Worm (Caenorhabditis elegans): ENCODE results near the gene gldi-10.
"Not testable (repeated sequence)": the region's sequence is repeated elsewhere in the genome, so short reads cannot be mapped to it uniquely, and the experiment has no call there.

gldi-10 gene

ce11 chrIV:9063518-9063917 lies 35.5 kb upstream of the gldi-10 start:
- TF ChIP-seq cebp-1 (GFP tag; IDR thresholded peaks at IDR 0.05) (no peak), cebp-1 (tag; optimal IDR thresholded peaks at IDR 0.05) (peak; percentile 25), nfya-1 (tag; optimal IDR thresholded peaks at IDR 0.05; ENCODE audit: borderline replicate concordance, insufficient read depth) (no peak)

DNA sequence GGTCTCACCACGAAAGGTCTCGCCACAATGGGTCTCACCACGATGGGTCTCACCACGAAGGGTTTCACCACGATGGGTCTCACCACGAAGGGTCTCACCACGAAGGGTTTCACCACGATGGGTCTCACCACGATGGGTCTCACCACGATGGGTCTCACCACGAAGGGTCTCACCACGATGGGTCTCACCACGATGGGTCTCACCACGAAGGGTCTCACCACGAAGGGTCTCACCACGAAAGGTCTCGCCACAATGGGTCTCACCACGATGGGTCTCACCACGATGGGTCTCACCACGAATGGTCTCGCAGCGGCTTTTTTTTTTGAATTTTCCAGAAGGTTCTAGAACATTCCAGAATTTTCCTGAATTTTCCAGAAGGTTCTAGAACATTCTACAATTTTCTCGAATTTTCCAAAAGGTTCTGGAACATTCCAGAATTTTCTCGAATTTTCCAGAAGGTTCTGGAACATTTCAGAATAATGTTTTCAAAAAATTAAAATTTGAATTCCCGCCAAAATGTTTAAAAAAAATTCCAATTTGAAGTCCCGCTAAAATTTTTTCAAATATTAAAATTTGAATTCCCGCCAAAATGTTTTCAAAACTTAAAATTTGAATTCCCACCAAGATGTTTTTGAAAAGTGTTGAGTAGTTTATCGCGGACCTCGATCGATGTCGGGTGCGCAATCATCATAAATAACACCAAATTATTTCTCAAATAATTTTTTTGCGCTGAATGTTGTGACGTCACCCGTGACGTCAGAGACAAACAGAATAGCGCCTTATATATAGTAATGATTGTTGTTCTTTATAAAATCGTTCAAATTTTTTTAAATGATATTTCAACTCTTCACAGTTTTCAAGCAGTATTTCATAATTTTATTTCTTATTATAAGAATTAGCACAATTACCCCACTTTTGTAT lies 31.5 kb upstream of the gldi-10 start:
- TF ChIP-seq efl-1 (GFP tag; optimal IDR thresholded peaks at IDR 0.05) (peak; percentile 20), hsf-1 (GFP tag; IDR thresholded peaks at IDR 0.05) (peak; percentile 98), rcor-1 (GFP tag; IDR thresholded peaks at IDR 0.05) (peak; percentile 19; the same call in 1 of the 2 replicates), F33H1.4 (GFP tag; IDR thresholded peaks at IDR 0.05) (peak; percentile 68), tbp1 (GFP tag; optimal IDR thresholded peaks at IDR 0.05) (peak; percentile 15), hmg-20 (GFP tag; IDR thresholded peaks at IDR 0.05) (0 out of 2 replicates have a peak, but pooled peaks have one; percentile 6), snpc-4 (tag; optimal IDR thresholded peaks at IDR 0.05) (peak in 3 of 4 experiments; percentile 51 to 88 (median 61)), Y79H2A.3 (GFP tag; conservative IDR thresholded peaks at IDR 0.05) (0 out of 2 replicates have a peak, but pooled peaks have one; percentile 9), hmg-1.2 (GFP tag; IDR thresholded peaks at IDR 0.05) (peak; percentile 65), dox-1 (GFP tag; IDR thresholded peaks at IDR 0.05) (peak; percentile 70), ztf-28 (GFP tag; IDR thresholded peaks at IDR 0.05) (peak; percentile 13; the same call in 1 of the 2 replicates), ceh-91 (GFP tag; IDR thresholded peaks at IDR 0.05) (0 out of 2 replicates have a peak, but pooled peaks have one; percentile 14), madf-3 (GFP tag; IDR thresholded peaks at IDR 0.05) (0 out of 2 replicates have a peak, but pooled peaks have one; percentile 14), lsl-1 (GFP tag; optimal IDR thresholded peaks at IDR 0.05) (peak; percentile 26), D2030.7 (GFP tag; IDR thresholded peaks at IDR 0.05) (peak; percentile 51), F49E8.2 (tag; optimal IDR thresholded peaks at IDR 0.05; ENCODE audit: insufficient read depth) (peak; percentile 7), madf-6 (GFP tag; IDR thresholded peaks at IDR 0.05) (peak; percentile 49), nfyb-1 (GFP tag; IDR thresholded peaks at IDR 0.05) (0 out of 2 replicates have a peak, but pooled peaks have one; percentile 20), rpc-1 (optimal IDR thresholded peaks at IDR 0.05) (peak; percentile 27), B0336.3 (GFP tag; IDR thresholded peaks at IDR 0.05) (0 out of 2 replicates have a peak, but pooled peaks have one; percentile 26), lin-54 (GFP tag; optimal IDR thresholded peaks at IDR 0.05) (peak; percentile 74), attf-6 (GFP tag; IDR thresholded peaks at IDR 0.05) (peak; percentile 92), egrh-3 (GFP tag; IDR thresholded peaks at IDR 0.05) (peak; percentile 17; the same call in 1 of the 2 replicates), pbrm-1 (GFP tag; IDR thresholded peaks at IDR 0.05) (peak; percentile 91), Y95B8A.8 (GFP tag; IDR thresholded peaks at IDR 0.05) (0 out of 2 replicates have a peak, but pooled peaks have one; percentile 55), snpc-1.1 (tag; optimal IDR thresholded peaks at IDR 0.05; ENCODE audit: insufficient read depth) (peak; percentile 55)
- TF ChIP-seq snpc-4 (GFP tag; optimal IDR thresholded peaks at IDR 0.05); rpc-1 (tag; optimal IDR thresholded peaks at IDR 0.05): not testable (repeated sequence)

DNA sequence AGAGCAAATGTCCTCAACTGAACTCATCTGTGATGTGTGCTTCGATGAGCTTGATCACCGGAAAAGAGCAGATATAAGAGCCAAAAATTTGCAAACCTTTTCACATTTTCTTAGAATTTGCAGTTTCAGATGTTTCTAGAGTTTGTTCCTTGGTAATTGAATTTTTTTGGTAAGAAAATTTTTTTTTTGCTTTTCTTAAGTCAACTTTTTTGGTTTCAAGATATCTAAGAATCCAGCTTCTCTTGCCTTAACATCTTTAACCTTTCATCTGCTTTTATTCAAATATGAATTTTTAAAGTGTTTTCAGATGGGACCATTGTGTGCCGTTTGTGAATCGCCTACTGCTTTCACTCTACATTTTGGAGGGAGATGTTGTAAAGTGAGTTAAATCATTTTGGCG lies 29.3 kb upstream of the gldi-10 start, which contains the start of gene nhr-11:
Gene nhr-11 (plus strand): TSS at position 301 of the 400 bp plus-strand sequence.
- no peak for TF ChIP-seq rcor-1 (GFP tag; IDR thresholded peaks at IDR 0.05)
- TF ChIP-seq ztf-25 (GFP tag; IDR thresholded peaks at IDR 0.05) = no peak
- TF ChIP-seq snpc-4 (GFP tag; optimal IDR thresholded peaks at IDR 0.05) = no peak
- TF ChIP-seq snpc-4 (tag; optimal IDR thresholded peaks at IDR 0.05) = no peak
- no peak for TF ChIP-seq Y56A3A.18 (GFP tag; IDR thresholded peaks at IDR 0.05)
- no peak for TF ChIP-seq aptf-3 (GFP tag; IDR thresholded peaks at IDR 0.05)
- TF ChIP-seq egl-44 (GFP tag; IDR thresholded peaks at IDR 0.05) = no peak

Data from whole organism, young adult.